Worm (Caenorhabditis elegans) whole organism, L1 larva: ENCODE data around the gene C49C8.1.

Experiments
- C16A3.4 ChIP-seq: fragments of 150-350 bp; optimal IDR thresholded peaks from 2 replicates; lab custom pipeline; 2014; ENCODE audit warnings: missing biosample characterization, missing genetic modification characterization
- aha-1 ChIP-seq: fragments of 150-350 bp; optimal IDR thresholded peaks from 2 replicates; lab custom pipeline; 2014; ENCODE audit warnings: missing biosample characterization, missing genetic modification characterization
- alr-1 ChIP-seq: fragments of 200-800 bp; sonication (Bioruptor generic); optimal IDR thresholded peaks from 2 replicates; lab custom pipeline; 2018; ENCODE audit warnings: borderline replicate concordance, mild to moderate bottlenecking, missing genetic modification characterization, missing compliant biosample characterization
- aly-2 ChIP-seq: fragments of 150-350 bp; optimal IDR thresholded peaks from 2 replicates; lab custom pipeline; 2014; ENCODE audit warnings: missing biosample characterization, missing genetic modification characterization
- ama-1 ChIP-seq: fragments of 150-350 bp; optimal IDR thresholded peaks from 2 replicates; lab custom pipeline; 2014
- blmp-1 ChIP-seq: fragments of 150-350 bp; optimal IDR thresholded peaks from 2 replicates; lab custom pipeline; 2014; ENCODE audit warnings: missing biosample characterization, missing genetic modification characterization
- ceh-63 ChIP-seq: fragments of 200-800 bp; sonication (Bioruptor generic); optimal IDR thresholded peaks from 2 replicates; lab custom pipeline; 2018; ENCODE audit warnings: mild to moderate bottlenecking, missing genetic modification characterization, missing compliant biosample characterization
- ceh-8 ChIP-seq: fragments of 200-800 bp; sonication (Bioruptor generic); optimal IDR thresholded peaks from 2 replicates; lab custom pipeline; 2018; ENCODE audit warnings: mild to moderate bottlenecking, missing genetic modification characterization, moderate library complexity, missing compliant biosample characterization
- ceh-82 ChIP-seq, 3 experiments: fragments of 150-350 bp in 1 of 3; sonication (generic microtip) in 2 of 3; optimal IDR thresholded peaks; 2 replicates each; lab custom pipeline; 2014 to 2017; ENCODE audit warnings: missing biosample characterization in 3 of 3, missing genetic modification characterization in 3 of 3
- ceh-88 ChIP-seq: fragments of 200-800 bp; sonication (Bioruptor generic); IDR thresholded peaks from 2 replicates; pipeline ENCODE4 v1.3.6; 2022; ENCODE audit warnings: missing genetic modification characterization, missing compliant biosample characterization
- ces-1 ChIP-seq: fragments of 150-350 bp; optimal IDR thresholded peaks from 2 replicates; lab custom pipeline; 2014; ENCODE audit warnings: missing biosample characterization, missing genetic modification reagents, missing genetic modification characterization
- dpl-1 ChIP-seq, 3 experiments: fragments of 150-350 bp in 2 of 3; sonication (generic microtip) in 1 of 3; optimal IDR thresholded peaks; 2 replicates each; lab custom pipeline; 2014 to 2017; ENCODE audit warnings: missing biosample characterization in 3 of 3, missing genetic modification characterization in 3 of 3, missing genetic modification reagents in 3 of 3
- efl-3 ChIP-seq: fragments of 200-800 bp; sonication (Bioruptor generic); optimal IDR thresholded peaks from 2 replicates; lab custom pipeline; 2018; ENCODE audit warnings: mild to moderate bottlenecking, missing genetic modification characterization, missing compliant biosample characterization
- egl-27 ChIP-seq, 2 experiments: fragments of 150-350 bp in 1 of 2; sonication (generic microtip); optimal IDR thresholded peaks; 3 replicates each; lab custom pipeline; 2017 to 2018; ENCODE audit warnings: missing biosample characterization in 2 of 2, missing genetic modification characterization in 2 of 2, missing genetic modification reagents in 2 of 2
- ets-5 ChIP-seq: fragments of 200-800 bp; sonication (Bioruptor generic); IDR thresholded peaks from 2 replicates; pipeline ENCODE4 v1.3.6; 2022; ENCODE audit warnings: missing genetic modification characterization, missing compliant biosample characterization
- fkh-10 ChIP-seq: sonication (generic microtip); optimal IDR thresholded peaks from 2 replicates; lab custom pipeline; 2017; ENCODE audit warnings: missing biosample characterization, missing genetic modification reagents, missing genetic modification characterization
- fkh-8 ChIP-seq: sonication (generic microtip); optimal IDR thresholded peaks from 2 replicates; lab custom pipeline; 2016; ENCODE audit warnings: mild to moderate bottlenecking, missing genetic modification characterization, missing compliant biosample characterization
- fos-1 ChIP-seq: fragments of 150-350 bp; optimal IDR thresholded peaks from 2 replicates; lab custom pipeline; 2014; ENCODE audit warnings: missing biosample characterization, missing genetic modification characterization
- grh-1 ChIP-seq: fragments of 200-800 bp; sonication (Bioruptor generic); IDR thresholded peaks from 2 replicates; pipeline ENCODE4 v1.3.6; 2022; ENCODE audit warnings: missing genetic modification reagents, missing genetic modification characterization, missing compliant biosample characterization
- hlh-17 ChIP-seq: fragments of 200-800 bp; sonication (Bioruptor generic); optimal IDR thresholded peaks from 2 replicates; lab custom pipeline; 2018; ENCODE audit warnings: missing genetic modification characterization, mild to moderate bottlenecking, missing compliant biosample characterization, moderate library complexity, borderline replicate concordance
- hpl-2 ChIP-seq: fragments of 150-350 bp; optimal IDR thresholded peaks from 2 replicates; lab custom pipeline; 2014; ENCODE audit warnings: missing biosample characterization, missing genetic modification reagents, missing genetic modification characterization
- irx-1 ChIP-seq: sonication (generic microtip); optimal IDR thresholded peaks from 2 replicates; lab custom pipeline; 2016; ENCODE audit warnings: missing genetic modification characterization, missing compliant biosample characterization
- isw-1 ChIP-seq: fragments of 200-800 bp; sonication (Bioruptor generic); IDR thresholded peaks from 2 replicates; pipeline ENCODE4 v1.3.6; 2022; ENCODE audit warnings: missing genetic modification characterization, missing compliant biosample characterization
- jun-1 ChIP-seq: fragments of 150-350 bp; optimal IDR thresholded peaks from 2 replicates; lab custom pipeline; 2014; ENCODE audit warnings: missing biosample characterization, missing genetic modification reagents, missing genetic modification characterization
- lin-13 ChIP-seq: fragments of 150-350 bp; optimal IDR thresholded peaks from 2 replicates; lab custom pipeline; 2014; ENCODE audit warnings: missing biosample characterization, missing genetic modification reagents, missing genetic modification characterization
- lin-35 ChIP-seq, 2 experiments: fragments of 150-350 bp; optimal IDR thresholded peaks; 2 replicates each; lab custom pipeline; 2014; ENCODE audit warnings: missing biosample characterization in 2 of 2, missing genetic modification characterization in 2 of 2, missing genetic modification reagents in 2 of 2
- lin-39 ChIP-seq: fragments of 150-350 bp; optimal IDR thresholded peaks from 2 replicates; lab custom pipeline; 2014; ENCODE audit warnings: missing biosample characterization, missing genetic modification reagents, missing genetic modification characterization
- lir-3 ChIP-seq: sonication (generic microtip); optimal IDR thresholded peaks from 2 replicates; lab custom pipeline; 2016; ENCODE audit warnings: mild to moderate bottlenecking, missing genetic modification characterization, moderate library complexity, missing compliant biosample characterization; ENCODE audit not compliant: poor library complexity
- lsy-2 ChIP-seq, 2 experiments: fragments of 150-350 bp; optimal IDR thresholded peaks; 2 replicates each; lab custom pipeline; 2014; ENCODE audit warnings: missing biosample characterization in 2 of 2, missing genetic modification characterization in 2 of 2
- mdl-1 ChIP-seq, 2 experiments: fragments of 150-350 bp; optimal IDR thresholded peaks; 2 replicates each; lab custom pipeline; 2014 to 2017; ENCODE audit warnings: missing biosample characterization in 2 of 2, missing genetic modification characterization in 2 of 2, inconsistent platforms in 1 of 2
- mef-2 ChIP-seq: fragments of 150-350 bp; optimal IDR thresholded peaks from 2 replicates; lab custom pipeline; 2014; ENCODE audit warnings: missing biosample characterization, missing genetic modification characterization
- nhr-11 ChIP-seq: fragments of 150-350 bp; optimal IDR thresholded peaks from 2 replicates; lab custom pipeline; 2014; ENCODE audit warnings: missing biosample characterization, missing genetic modification characterization
- nhr-28 ChIP-seq: fragments of 150-350 bp; optimal IDR thresholded peaks from 2 replicates; lab custom pipeline; 2014; ENCODE audit warnings: missing biosample characterization, missing genetic modification characterization
- nhr-47 ChIP-seq: sonication (generic microtip); optimal IDR thresholded peaks from 2 replicates; lab custom pipeline; 2016; ENCODE audit warnings: mild to moderate bottlenecking, missing genetic modification characterization, moderate library complexity, missing compliant biosample characterization
- nhr-71 ChIP-seq: sonication (generic microtip); optimal IDR thresholded peaks from 2 replicates; lab custom pipeline; 2016; ENCODE audit warnings: mild to moderate bottlenecking, missing genetic modification characterization, moderate library complexity, missing compliant biosample characterization
- nhr-77 ChIP-seq: fragments of 150-350 bp; optimal IDR thresholded peaks from 2 replicates; lab custom pipeline; 2014; ENCODE audit warnings: missing biosample characterization, missing genetic modification characterization
- pag-3 ChIP-seq: sonication (generic microtip); optimal IDR thresholded peaks from 2 replicates; lab custom pipeline; 2017; ENCODE audit warnings: missing genetic modification characterization, mild to moderate bottlenecking, missing compliant biosample characterization, antibody characterized with exemption, borderline replicate concordance; ENCODE audit not compliant: insufficient read depth
- pax-3 ChIP-seq: fragments of 200-800 bp; sonication (Bioruptor generic); optimal IDR thresholded peaks from 2 replicates; lab custom pipeline; 2018; ENCODE audit warnings: mild to moderate bottlenecking, missing genetic modification characterization, moderate library complexity, missing compliant biosample characterization
- pqm-1 ChIP-seq: sonication (generic microtip); optimal IDR thresholded peaks from 3 replicates; lab custom pipeline; 2017; ENCODE audit warnings: missing biosample characterization, missing genetic modification characterization
- skn-1 ChIP-seq: fragments of 150-350 bp; optimal IDR thresholded peaks from 2 replicates; lab custom pipeline; 2014; ENCODE audit warnings: missing biosample characterization, missing genetic modification characterization
- snpc-4 ChIP-seq: fragments of 150-350 bp; optimal IDR thresholded peaks from 2 replicates; lab custom pipeline; 2014; ENCODE audit warnings: missing biosample characterization, missing genetic modification characterization
- sox-4 ChIP-seq: sonication (generic microtip); optimal IDR thresholded peaks from 2 replicates; lab custom pipeline; 2016; ENCODE audit warnings: missing genetic modification characterization, missing compliant biosample characterization
- sup-37 ChIP-seq: fragments of 200-800 bp; sonication (Bioruptor generic); optimal IDR thresholded peaks from 2 replicates; lab custom pipeline; 2018; ENCODE audit warnings: mild to moderate bottlenecking, missing genetic modification characterization, missing compliant biosample characterization
- swsn-7 ChIP-seq: sonication (generic microtip); optimal IDR thresholded peaks from 2 replicates; lab custom pipeline; 2016; ENCODE audit warnings: missing genetic modification characterization, missing compliant biosample characterization
- tbx-2 ChIP-seq: sonication (generic microtip); optimal IDR thresholded peaks from 2 replicates; lab custom pipeline; 2016; ENCODE audit warnings: missing genetic modification characterization, missing compliant biosample characterization
- unc-30 ChIP-seq: sonication (generic microtip); optimal IDR thresholded peaks from 2 replicates; lab custom pipeline; 2017; ENCODE audit warnings: missing biosample characterization, missing genetic modification characterization
- unc-62 ChIP-seq: fragments of 150-350 bp; optimal IDR thresholded peaks from 2 replicates; lab custom pipeline; 2014; ENCODE audit warnings: missing biosample characterization, missing genetic modification reagents, missing genetic modification characterization
- unc-86 ChIP-seq: sonication (generic microtip); optimal IDR thresholded peaks from 2 replicates; lab custom pipeline; 2016; ENCODE audit warnings: missing genetic modification characterization, missing compliant biosample characterization
- unc-98 ChIP-seq: fragments of 200-800 bp; sonication (Bioruptor generic); IDR thresholded peaks from 2 replicates; pipeline ENCODE4 v1.3.6; 2022; ENCODE audit warnings: missing genetic modification characterization, missing compliant biosample characterization
- xbp-1 ChIP-seq: sonication (generic microtip); optimal IDR thresholded peaks from 2 replicates; lab custom pipeline; 2016; ENCODE audit warnings: missing genetic modification characterization, missing compliant biosample characterization
- zag-1 ChIP-seq: fragments of 150-350 bp; optimal IDR thresholded peaks from 2 replicates; lab custom pipeline; 2014; ENCODE audit warnings: missing biosample characterization, missing genetic modification characterization
- ztf-11 ChIP-seq, 2 experiments: sonication (generic microtip); optimal IDR thresholded peaks; 2 replicates each; lab custom pipeline; 2016 to 2017; ENCODE audit warnings: missing genetic modification characterization in 2 of 2, missing biosample characterization in 1 of 2, missing compliant biosample characterization in 1 of 2
- ztf-4 ChIP-seq: fragments of 150-350 bp; optimal IDR thresholded peaks from 2 replicates; lab custom pipeline; 2014; ENCODE audit warnings: missing biosample characterization, missing genetic modification characterization

The C49C8.1 gene

ce11 chrIV:8620102-8620733 is 34.2 kb upstream of the C49C8.1 start, which contains the start of gene lin-49:
lin-49 (plus strand) TSS chrIV:8620683.
- peak; percentile 42 for TF ChIP-seq tbx-2 (tag; lab: Kevin White, UChicago)
- TF ChIP-seq nhr-47 (tag; lab: Kevin White, UChicago) = peak; percentile 64
- no peak for TF ChIP-seq nhr-77 (tag; lab: Kevin White, UChicago)
- TF ChIP-seq ama-1 (lab: Kevin White, UChicago) = no peak
- TF ChIP-seq mdl-1 (tag; optimal IDR thresholded peaks at IDR 0.05; lab: Kevin White, UChicago) = peak in 1 of 2 experiments; percentile 57
- no peak for TF ChIP-seq alr-1
- TF ChIP-seq ceh-88 = no peak
- no peak for TF ChIP-seq nhr-28 (tag; lab: Kevin White, UChicago)
- TF ChIP-seq ceh-8 (GFP tag; lab: Kevin White, UChicago) = no peak
- TF ChIP-seq lsy-2 (tag; optimal IDR thresholded peaks at IDR 0.05; lab: Kevin White, UChicago) = peak; percentile 32 to 75
- peak; percentile 1 for TF ChIP-seq irx-1 (tag; lab: Kevin White, UChicago)
- no peak for TF ChIP-seq mef-2 (tag; lab: Kevin White, UChicago)
- TF ChIP-seq lin-35 (GFP tag; optimal IDR thresholded peaks at IDR 0.05; lab: Kevin White, UChicago) = peak; percentile 64 to 79
- peak; percentile 49 for TF ChIP-seq lir-3
- TF ChIP-seq grh-1 (GFP tag; lab: Robert Waterston, UW) = no peak
- no peak for TF ChIP-seq zag-1 (tag; lab: Kevin White, UChicago)
- no peak for TF ChIP-seq egl-27 (tag; optimal IDR thresholded peaks at IDR 0.05; lab: Kevin White, UChicago)
- TF ChIP-seq hlh-17 = no peak
- TF ChIP-seq ceh-63 (GFP tag; lab: Kevin White, UChicago) = no peak
- no peak for TF ChIP-seq lin-39 (tag; lab: Kevin White, UChicago)
- TF ChIP-seq efl-3 (GFP tag; lab: Kevin White, UChicago) = no peak
- no peak for TF ChIP-seq isw-1
- no peak for TF ChIP-seq skn-1 (tag; lab: Kevin White, UChicago)
- no peak for TF ChIP-seq pax-3 (tag; lab: Kevin White, UChicago)
- TF ChIP-seq ets-5 (GFP tag; lab: Robert Waterston, UW) = no peak
- no peak for TF ChIP-seq unc-98 (GFP tag; lab: Robert Waterston, UW)
- peak in 2 of 3 experiments; percentile 31 to 63 for TF ChIP-seq ceh-82 (tag; optimal IDR thresholded peaks at IDR 0.05; lab: Kevin White, UChicago)
- TF ChIP-seq pag-3 (tag; lab: Kevin White, UChicago) = no peak
- no peak for TF ChIP-seq hpl-2 (GFP tag; lab: Kevin White, UChicago)
- peak; percentile 42 for TF ChIP-seq ztf-4 (tag; lab: Kevin White, UChicago)
- no peak for TF ChIP-seq ztf-11 (tag; optimal IDR thresholded peaks at IDR 0.05; lab: Kevin White, UChicago)
- TF ChIP-seq nhr-71 = peak; percentile 76
- TF ChIP-seq C16A3.4 (tag; lab: Kevin White, UChicago) = peak; percentile 60
- peak; percentile 31 to 48 (median 44) for TF ChIP-seq dpl-1 (GFP tag; optimal IDR thresholded peaks at IDR 0.05; lab: Kevin White, UChicago)
- peak; percentile 43 for TF ChIP-seq lin-13 (GFP tag; lab: Kevin White, UChicago)
- no peak for TF ChIP-seq nhr-11 (tag; lab: Kevin White, UChicago)
- TF ChIP-seq pqm-1 = no peak
- no peak for TF ChIP-seq sup-37 (GFP tag; lab: Kevin White, UChicago)
- no peak for TF ChIP-seq unc-30 (tag; lab: Kevin White, UChicago)
- no peak for TF ChIP-seq unc-86 (tag; lab: Kevin White, UChicago)
- TF ChIP-seq blmp-1 = peak; percentile 86
- TF ChIP-seq jun-1 (tag; lab: Kevin White, UChicago) = peak; percentile 9
- TF ChIP-seq fkh-10 (GFP tag; lab: Kevin White, UChicago) = no peak
- peak; percentile 28 for TF ChIP-seq aly-2 (tag; lab: Kevin White, UChicago)
- peak; percentile 57 for TF ChIP-seq fos-1
- peak; percentile 58 for TF ChIP-seq swsn-7 (tag; lab: Kevin White, UChicago)
- peak; percentile 70 for TF ChIP-seq fkh-8
- no peak for TF ChIP-seq unc-62 (GFP tag; lab: Kevin White, UChicago)
- TF ChIP-seq xbp-1 (tag; lab: Kevin White, UChicago) = peak; percentile 46
- TF ChIP-seq aha-1 (tag; lab: Kevin White, UChicago) = no peak
- no peak for TF ChIP-seq ces-1 (GFP tag; lab: Kevin White, UChicago)
- TF ChIP-seq snpc-4 (tag; lab: Kevin White, UChicago) = no peak
- TF ChIP-seq sox-4 (tag; lab: Kevin White, UChicago) = no peak
